Worm (Caenorhabditis elegans) whole organism, L2 larva: ENCODE data around the gene C01G10.18.

ENCODE experiments used
- ZK546.5 ChIP-seq: sonication (generic microtip); optimal IDR thresholded peaks from 2 replicates; lab custom pipeline; 2017; ENCODE audit warnings: missing biosample characterization, missing genetic modification characterization
- alr-1 ChIP-seq: fragments of 150-350 bp; optimal IDR thresholded peaks from 2 replicates; lab custom pipeline; 2014; ENCODE audit warnings: missing biosample characterization, missing genetic modification characterization
- blmp-1 ChIP-seq: sonication (generic microtip); optimal IDR thresholded peaks from 2 replicates; lab custom pipeline; 2017; ENCODE audit warnings: missing genetic modification characterization, mild to moderate bottlenecking, missing compliant biosample characterization, antibody characterized with exemption, moderate library complexity; ENCODE audit not compliant: insufficient read depth
- dmd-4 ChIP-seq: sonication (generic microtip); optimal IDR thresholded peaks from 2 replicates; lab custom pipeline; 2017; ENCODE audit warnings: missing biosample characterization, missing genetic modification characterization
- fos-1 ChIP-seq: fragments of 150-350 bp; optimal IDR thresholded peaks from 2 replicates; lab custom pipeline; 2014; ENCODE audit warnings: missing biosample characterization, missing genetic modification characterization
- lin-39 ChIP-seq: fragments of 150-350 bp; optimal IDR thresholded peaks from 2 replicates; lab custom pipeline; 2014; ENCODE audit warnings: missing biosample characterization, missing genetic modification reagents, missing genetic modification characterization
- mdl-1 ChIP-seq, 2 experiments: fragments of 150-350 bp in 1 of 2; sonication (generic microtip) in 1 of 2; optimal IDR thresholded peaks; 2 replicates each; lab custom pipeline; 2017; ENCODE audit warnings: missing biosample characterization in 2 of 2, missing genetic modification characterization in 2 of 2
- nhr-25 ChIP-seq: fragments of 150-350 bp; sonication (generic microtip); optimal IDR thresholded peaks from 3 replicates; lab custom pipeline; 2014; ENCODE audit warnings: missing biosample characterization, missing genetic modification characterization
- unc-62 ChIP-seq: fragments of 150-350 bp; optimal IDR thresholded peaks from 2 replicates; lab custom pipeline; 2014; ENCODE audit warnings: missing biosample characterization, missing genetic modification reagents, missing genetic modification characterization
- zag-1 ChIP-seq: fragments of 150-350 bp; optimal IDR thresholded peaks from 2 replicates; lab custom pipeline; 2014; ENCODE audit warnings: missing biosample characterization, missing genetic modification characterization

- no peak for TF ChIP-seq dmd-4 (tag; lab: Kevin White, UChicago)
- TF ChIP-seq fos-1 (tag; lab: Kevin White, UChicago) = no peak
- TF ChIP-seq nhr-25 (tag; lab: Kevin White, UChicago) = no peak
- TF ChIP-seq unc-62 (GFP tag; lab: Kevin White, UChicago) = no peak
- TF ChIP-seq alr-1 (tag; lab: Kevin White, UChicago) = no peak
- no peak for TF ChIP-seq zag-1 (tag; lab: Kevin White, UChicago)
- TF ChIP-seq ZK546.5 = no peak
- TF ChIP-seq blmp-1 = no peak
- TF ChIP-seq lin-39 (tag; lab: Kevin White, UChicago) = no peak
- no peak for TF ChIP-seq mdl-1 (tag; optimal IDR thresholded peaks at IDR 0.05; lab: Kevin White, UChicago)
Observed at ce11 chrV:15089438-15089837, 925 bp upstream of the C01G10.18 start, which contains the start of the genes C01G10.5 and C01G10.4.
